Fruit fly (Drosophila melanogaster): ENCODE measurements around the gene Hf.

Hf gene

dm6 chr2L:19958520-19959161 lies 8.8 kb downstream of the Hf start, which contains the start of gene COX4:
TSS of gene COX4 (plus strand) at chr2L:19958713.
- no peak for TF ChIP-seq CTCF (optimal IDR thresholded peaks at IDR 0.05)
- no peak for TF ChIP-seq CG8478 (optimal IDR thresholded peaks at IDR 0.05)

dm6 chr2L:19952221-19952620 lies 15.3 kb downstream of the Hf start:
- no peak for TF ChIP-seq CTCF (optimal IDR thresholded peaks at IDR 0.05)
- no peak for TF ChIP-seq CG8478 (optimal IDR thresholded peaks at IDR 0.05)

- TF ChIP-seq CTCF (optimal IDR thresholded peaks at IDR 0.05) = no peak
Measured at dm6 chr2L:19951543-19952163, 15.8 kb downstream of the Hf start.

- TF ChIP-seq CTCF (optimal IDR thresholded peaks at IDR 0.05) = no peak
Measured at dm6 chr2L:19949600-19949999, 17.9 kb downstream of the Hf start.

- no peak for TF ChIP-seq CG8478 (optimal IDR thresholded peaks at IDR 0.05)
- no peak for TF ChIP-seq CTCF (optimal IDR thresholded peaks at IDR 0.05)
Measured at dm6 chr2L:19947992-19948524, 19.4 kb downstream of the Hf start.

dm6 chr2L:19944309-19945172 lies 22.9 kb downstream of the Hf start:
- no peak for TF ChIP-seq CTCF (optimal IDR thresholded peaks at IDR 0.05)
- no peak for TF ChIP-seq CG8478 (optimal IDR thresholded peaks at IDR 0.05)

dm6 chr2L:19943112-19943511 lies 24.4 kb downstream of the Hf start:
- TF ChIP-seq CTCF (optimal IDR thresholded peaks at IDR 0.05) = peak in 1 of 2 experiments; percentile 2
- no peak for TF ChIP-seq CG8478 (optimal IDR thresholded peaks at IDR 0.05)

dm6 chr2L:19942510-19942909 lies 25.0 kb downstream of the Hf start:
- TF ChIP-seq CG8478 (optimal IDR thresholded peaks at IDR 0.05) (no peak), CTCF (optimal IDR thresholded peaks at IDR 0.05) (no peak)

dm6 chr2L:19941352-19941851 lies 26.1 kb downstream of the Hf start:
- TF ChIP-seq CTCF (optimal IDR thresholded peaks at IDR 0.05) (no peak), CG8478 (optimal IDR thresholded peaks at IDR 0.05) (no peak)

dm6 chr2L:19940036-19940435 lies 27.4 kb downstream of the Hf start:
- TF ChIP-seq CTCF (optimal IDR thresholded peaks at IDR 0.05) (no peak), CG8478 (optimal IDR thresholded peaks at IDR 0.05) (no peak)

- no peak for TF ChIP-seq CG8478 (optimal IDR thresholded peaks at IDR 0.05)
- TF ChIP-seq CTCF (optimal IDR thresholded peaks at IDR 0.05) = no peak
Measured at dm6 chr2L:19937804-19938461, 29.6 kb downstream of the Hf start.

dm6 chr2L:19935085-19935846 lies 32.2 kb downstream of the Hf start:
- TF ChIP-seq CG8478 (optimal IDR thresholded peaks at IDR 0.05) (no peak), CTCF (optimal IDR thresholded peaks at IDR 0.05) (no peak)

- TF ChIP-seq CG8478 (optimal IDR thresholded peaks at IDR 0.05) = no peak
- TF ChIP-seq CTCF (optimal IDR thresholded peaks at IDR 0.05) = no peak
Measured at dm6 chr2L:19932523-19932922, 35.0 kb downstream of the Hf start.

dm6 chr2L:19930102-19930501 lies 37.4 kb downstream of the Hf start:
- TF ChIP-seq CG8478 (optimal IDR thresholded peaks at IDR 0.05) (no peak), CTCF (optimal IDR thresholded peaks at IDR 0.05) (no peak)

All from S2 (cell line).